Worm (Caenorhabditis elegans) whole organism, early embryonic: ENCODE results near the gene ZK813.1.

Experiments used
- F13C5.2 ChIP-seq: sonication (generic microtip); optimal IDR thresholded peaks from 2 replicates; lab custom pipeline; 2017; ENCODE audit warnings: mild to moderate bottlenecking, missing genetic modification characterization, inconsistent platforms, missing compliant biosample characterization
- aly-1 ChIP-seq: sonication (generic microtip); optimal IDR thresholded peaks from 2 replicates; lab custom pipeline; 2016; ENCODE audit warnings: missing genetic modification characterization, missing compliant biosample characterization
- ama-1 ChIP-seq: fragments of 150-350 bp; optimal IDR thresholded peaks from 2 replicates; lab custom pipeline; 2014
- ceh-36 ChIP-seq: sonication (generic microtip); optimal IDR thresholded peaks from 2 replicates; lab custom pipeline; 2016; ENCODE audit warnings: missing genetic modification characterization, inconsistent platforms, missing compliant biosample characterization
- flt-1 ChIP-seq: fragments of 200-800 bp; sonication (Bioruptor generic); IDR thresholded peaks from 2 replicates; pipeline ENCODE4 v1.3.6; 2022; ENCODE audit warnings: missing genetic modification characterization, missing compliant biosample characterization
- scrt-1 ChIP-seq: fragments of 200-800 bp; sonication (Bioruptor generic); IDR thresholded peaks from 2 replicates; pipeline ENCODE4 v1.3.6; 2022; ENCODE audit warnings: missing genetic modification characterization, missing compliant biosample characterization
- sea-1 ChIP-seq: fragments of 200-800 bp; sonication (Bioruptor generic); conservative IDR thresholded peaks from 2 replicates; pipeline ENCODE4 v1.3.6; 2022; ENCODE audit warnings: missing genetic modification characterization, missing compliant biosample characterization

DNA sequence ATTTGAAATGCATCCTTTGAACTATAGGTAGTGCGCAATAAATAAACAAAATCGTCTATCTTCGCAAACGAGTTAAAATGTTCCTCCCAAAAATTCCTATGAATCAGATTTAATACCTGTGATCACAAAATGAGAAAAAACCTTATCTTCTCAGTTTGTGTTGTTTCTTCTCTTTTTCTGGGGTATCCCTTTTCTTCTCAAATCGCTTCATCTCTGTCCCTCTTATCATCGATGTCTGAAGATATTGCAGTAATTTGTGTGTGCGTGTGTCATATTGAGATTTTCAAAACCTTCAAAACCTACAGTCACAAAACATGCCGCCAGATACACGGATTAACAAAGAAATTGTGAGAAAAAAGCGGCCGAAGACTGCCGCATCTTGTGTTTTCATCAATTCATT is 49.7 kb downstream of the ZK813.1 start, which contains the start of gene glt-1:
- TF ChIP-seq aly-1 (tag; lab: Kevin White, UChicago) = no peak
- no peak for TF ChIP-seq scrt-1 (GFP tag; lab: Robert Waterston, UW)
- TF ChIP-seq sea-1 = no peak
- no peak for TF ChIP-seq flt-1 (GFP tag; lab: Robert Waterston, UW)
- no peak for TF ChIP-seq ama-1 (lab: Kevin White, UChicago)
- no peak for TF ChIP-seq ceh-36 (tag; lab: Kevin White, UChicago)
- no peak for TF ChIP-seq F13C5.2 (tag; lab: Kevin White, UChicago)
